Fruit fly (Drosophila melanogaster) whole organism, wandering third instar larva: Measurements from ENCODE around the gene CG44774.
A peak's percentile ranks its signal among the peaks of the same experiment; 100 is the strongest.

ENCODE experiments used
- Abd-B ChIP-seq: fragments of >200 bp; optimal IDR thresholded peaks from 2 replicates; lab custom pipeline; 2017; ENCODE audit warnings: missing biosample characterization, missing genetic modification characterization
- CG32264 ChIP-seq: fragments of 200-800 bp; sonication (Bioruptor generic); optimal IDR thresholded peaks from 2 replicates; lab custom pipeline; 2016; ENCODE audit warnings: missing biosample characterization, missing genetic modification characterization
- CG9705 ChIP-seq: fragments of 200-800 bp; sonication (Bioruptor generic); optimal IDR thresholded peaks from 2 replicates; lab custom pipeline; 2018; ENCODE audit warnings: missing biosample characterization, mild to moderate bottlenecking, missing genetic modification characterization
- CrebA ChIP-seq: fragments of 200-800 bp; sonication (Bioruptor generic); optimal IDR thresholded peaks from 2 replicates; lab custom pipeline; 2016; ENCODE audit warnings: missing biosample characterization, mild to moderate bottlenecking, missing genetic modification characterization, borderline replicate concordance
- Dfd ChIP-seq: fragments of >200 bp; optimal IDR thresholded peaks from 2 replicates; lab custom pipeline; 2017; ENCODE audit warnings: missing biosample characterization, missing genetic modification characterization
- Dif ChIP-seq: fragments of 200-275, 200-300 bp; sonication (Bioruptor generic); optimal IDR thresholded peaks from 2 replicates; lab custom pipeline; 2018; ENCODE audit warnings: missing biosample characterization, missing genetic modification characterization; ENCODE audit not compliant: partially characterized antibody
- GATAd ChIP-seq: sonication (Bioruptor generic); optimal IDR thresholded peaks from 2 replicates; lab custom pipeline; 2016; ENCODE audit warnings: missing biosample characterization, missing genetic modification characterization
- HLH106 ChIP-seq: fragments of 200-800 bp; optimal IDR thresholded peaks from 3 replicates; lab custom pipeline; 2019; ENCODE audit warnings: missing biosample characterization, mild to moderate bottlenecking, missing genetic modification characterization, moderate library complexity
- Hnf4 ChIP-seq: fragments of 200-800 bp; sonication (Bioruptor generic); optimal IDR thresholded peaks from 2 replicates; lab custom pipeline; 2016; ENCODE audit warnings: missing biosample characterization, mild to moderate bottlenecking, missing genetic modification characterization
- Hr78 ChIP-seq: fragments of >200 bp; optimal IDR thresholded peaks from 2 replicates; lab custom pipeline; 2017; ENCODE audit warnings: missing biosample characterization, missing genetic modification characterization
- Hr83 ChIP-seq: fragments of 200-300 bp; sonication (Bioruptor generic); optimal IDR thresholded peaks from 2 replicates; lab custom pipeline; 2016; ENCODE audit warnings: missing biosample characterization, mild to moderate bottlenecking, missing genetic modification characterization, moderate library complexity; ENCODE audit not compliant: poor library complexity, severe bottlenecking
- Jra ChIP-seq: sonication (Bioruptor generic); optimal IDR thresholded peaks from 2 replicates; lab custom pipeline; 2016; ENCODE audit warnings: missing biosample characterization, missing genetic modification characterization
- Mio ChIP-seq: sonication (Bioruptor generic); optimal IDR thresholded peaks from 2 replicates; lab custom pipeline; 2016; ENCODE audit warnings: missing biosample characterization, missing genetic modification characterization
- Myc ChIP-seq: fragments of >200 bp; optimal IDR thresholded peaks from 2 replicates; lab custom pipeline; 2017
- N ChIP-seq: fragments of >200 bp; optimal IDR thresholded peaks from 2 replicates; lab custom pipeline; 2018; ENCODE audit warnings: missing biosample characterization, missing external identifiers, missing genetic modification characterization
- OdsH ChIP-seq: fragments of 200-800 bp; sonication (Bioruptor generic); optimal IDR thresholded peaks from 2 replicates; lab custom pipeline; 2016; ENCODE audit warnings: missing biosample characterization, mild to moderate bottlenecking, missing genetic modification characterization
- Rel ChIP-seq, 2 experiments: fragments of 200-800 bp; sonication (Bioruptor generic) in 1 of 2; optimal IDR thresholded peaks; 2 replicates in 1 of 2; 3 replicates in 1 of 2; lab custom pipeline; 2016 to 2019; ENCODE audit warnings: mild to moderate bottlenecking in 2 of 2, missing biosample characterization in 2 of 2, missing genetic modification characterization in 2 of 2, moderate library complexity in 1 of 2
- Sp1 ChIP-seq: fragments of 200-800 bp; sonication (Bioruptor generic); optimal IDR thresholded peaks from 3 replicates; lab custom pipeline; 2019; ENCODE audit warnings: missing biosample characterization, mild to moderate bottlenecking, missing genetic modification characterization, moderate library complexity
- Vsx2 ChIP-seq: fragments of 200-300, 225-300 bp; sonication (Bioruptor generic); optimal IDR thresholded peaks from 2 replicates; lab custom pipeline; 2018; ENCODE audit warnings: missing biosample characterization, missing genetic modification characterization; ENCODE audit not compliant: partially characterized antibody
- br ChIP-seq: fragments of 200-800 bp; sonication (Bioruptor generic); optimal IDR thresholded peaks from 2 replicates; lab custom pipeline; 2016; ENCODE audit warnings: missing biosample characterization, missing genetic modification characterization
- brk ChIP-seq: fragments of 200-800 bp; sonication (Bioruptor generic); optimal IDR thresholded peaks from 2 replicates; lab custom pipeline; 2016; ENCODE audit warnings: missing biosample characterization, mild to moderate bottlenecking, missing genetic modification characterization
- dl ChIP-seq, 2 experiments: fragments of 175-275, 200-275 bp in 1 of 2; fragments of 200-275 bp in 1 of 2; sonication (Bioruptor generic); optimal IDR thresholded peaks; lab custom pipeline; 2018; ENCODE audit warnings: mild to moderate bottlenecking in 2 of 2, missing biosample characterization in 2 of 2, missing genetic modification characterization in 2 of 2, moderate library complexity in 2 of 2; ENCODE audit not compliant: partially characterized antibody in 2 of 2, insufficient read depth in 1 of 2
- dmrt93B ChIP-seq: fragments of 200-800 bp; sonication (Bioruptor generic); optimal IDR thresholded peaks from 2 replicates; lab custom pipeline; 2018; ENCODE audit warnings: missing biosample characterization, mild to moderate bottlenecking, missing genetic modification characterization
- dsf ChIP-seq: sonication (Bioruptor generic); optimal IDR thresholded peaks from 2 replicates; lab custom pipeline; 2016; ENCODE audit warnings: missing biosample characterization, missing genetic modification characterization, borderline replicate concordance
- ey ChIP-seq: fragments of 200-800 bp; sonication (Bioruptor generic); optimal IDR thresholded peaks from 2 replicates; lab custom pipeline; 2016; ENCODE audit warnings: missing biosample characterization, missing genetic modification characterization
- foxo ChIP-seq, 2 experiments: fragments of 200-800 bp; sonication (Bioruptor generic); optimal IDR thresholded peaks; 2 replicates in 1 of 2; 3 replicates in 1 of 2; lab custom pipeline; 2016 to 2017; ENCODE audit warnings: missing biosample characterization in 2 of 2, missing genetic modification characterization in 2 of 2
- fru ChIP-seq: fragments of 200-800 bp; sonication (Bioruptor generic); optimal IDR thresholded peaks from 3 replicates; lab custom pipeline; 2016; ENCODE audit warnings: missing biosample characterization, mild to moderate bottlenecking, missing genetic modification characterization
- h ChIP-seq: fragments of 200-800 bp; sonication (Bioruptor generic); optimal IDR thresholded peaks from 3 replicates; lab custom pipeline; 2016; ENCODE audit warnings: missing biosample characterization, mild to moderate bottlenecking, missing genetic modification characterization
- jim ChIP-seq: fragments of 175-275, 200-325 bp; sonication (Bioruptor generic); optimal IDR thresholded peaks from 2 replicates; lab custom pipeline; 2016; ENCODE audit warnings: missing biosample characterization, mild to moderate bottlenecking, missing genetic modification characterization
- lola ChIP-seq: fragments of >200 bp; optimal IDR thresholded peaks from 2 replicates; lab custom pipeline; 2017; ENCODE audit warnings: missing biosample characterization, missing genetic modification characterization
- pan ChIP-seq: fragments of >200 bp; optimal IDR thresholded peaks from 2 replicates; lab custom pipeline; 2017
- psq ChIP-seq: fragments of 200-800 bp; sonication (Bioruptor generic); optimal IDR thresholded peaks from 3 replicates; lab custom pipeline; 2017; ENCODE audit warnings: missing biosample characterization, mild to moderate bottlenecking, missing genetic modification characterization, moderate library complexity
- rgr ChIP-seq: fragments of 200-800 bp; sonication (Bioruptor generic); optimal IDR thresholded peaks from 3 replicates; lab custom pipeline; 2016; ENCODE audit warnings: missing biosample characterization, mild to moderate bottlenecking, missing genetic modification characterization
- sage ChIP-seq: fragments of 200-800 bp; sonication (Bioruptor generic); optimal IDR thresholded peaks from 2 replicates; lab custom pipeline; 2016; ENCODE audit warnings: missing biosample characterization, mild to moderate bottlenecking, missing genetic modification characterization
- sv ChIP-seq: fragments of 200-800 bp; sonication (Bioruptor generic); optimal IDR thresholded peaks from 3 replicates; lab custom pipeline; 2016; ENCODE audit warnings: missing biosample characterization, missing genetic modification characterization
- tai ChIP-seq: sonication (Bioruptor generic); optimal IDR thresholded peaks from 2 replicates; lab custom pipeline; 2016; ENCODE audit warnings: missing biosample characterization, missing genetic modification characterization
- usp ChIP-seq: fragments of >200 bp; optimal IDR thresholded peaks from 2 replicates; lab custom pipeline; 2017; ENCODE audit warnings: missing biosample characterization, missing genetic modification characterization
- woc ChIP-seq: sonication (Bioruptor generic); optimal IDR thresholded peaks from 2 replicates; lab custom pipeline; 2016; ENCODE audit warnings: missing biosample characterization, mild to moderate bottlenecking, missing genetic modification characterization

Gene CG44774

DNA sequence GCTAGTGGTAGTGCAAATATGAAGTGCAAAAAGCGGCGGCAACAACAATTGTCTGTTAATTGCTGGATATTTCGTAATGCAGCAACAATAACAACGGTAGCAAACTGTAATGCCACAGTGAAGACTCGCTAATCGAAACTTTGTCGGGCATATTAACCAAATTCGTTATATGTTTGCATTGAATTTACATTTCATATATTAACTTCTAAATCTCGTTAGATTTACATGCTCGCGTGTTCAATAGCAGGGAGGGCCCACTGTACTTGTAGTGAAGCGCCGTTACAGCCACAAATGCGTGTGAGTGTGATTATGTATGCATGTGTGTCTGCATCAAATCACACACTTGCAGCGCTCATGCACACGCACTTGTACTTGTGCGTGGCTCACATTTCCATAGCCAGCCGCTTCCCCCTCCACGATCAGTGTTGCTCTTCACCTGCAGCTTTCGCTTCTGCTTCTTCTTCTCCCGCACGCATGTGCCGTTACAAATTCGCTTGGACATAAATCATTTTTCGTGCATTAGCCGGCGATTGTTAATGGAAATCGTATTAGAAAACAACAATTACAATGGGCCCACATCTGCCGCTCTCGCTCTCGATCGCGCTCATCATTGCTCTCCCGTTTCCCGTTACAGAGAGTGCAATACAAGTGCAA lies 2.0 kb upstream of the CG44774 start (continued):
- TF ChIP-seq dl (GFP tag; optimal IDR thresholded peaks at IDR 0.05; lab: Kevin White, UChicago; ENCODE audit: insufficient read depth in 1 of 2, partially characterized antibody in 2 of 2): no peak
- peak; percentile 73 for TF ChIP-seq brk (GFP tag; lab: Kevin White, UChicago)
- TF ChIP-seq foxo (GFP tag; optimal IDR thresholded peaks at IDR 0.05; lab: Kevin White, UChicago): peak in 1 of 2 experiments; percentile 92
- no peak for TF ChIP-seq usp (GFP tag; lab: Kevin White, UChicago)
- peak; percentile 42 for TF ChIP-seq GATAd (GFP tag; lab: Kevin White, UChicago)
- TF ChIP-seq sage: peak; percentile 67
- TF ChIP-seq lola (GFP tag; lab: Kevin White, UChicago): no peak
- peak; percentile 86 for TF ChIP-seq CG9705 (GFP tag; lab: Kevin White, UChicago)
- peak; percentile 83 for TF ChIP-seq rgr (GFP tag; lab: Kevin White, UChicago)
- TF ChIP-seq OdsH: peak; percentile 83
- no peak for TF ChIP-seq CrebA (GFP tag; lab: Kevin White, UChicago)
- no peak for TF ChIP-seq pan
- peak; percentile 61 for TF ChIP-seq CG32264 (GFP tag; lab: Kevin White, UChicago)
- no peak for TF ChIP-seq Dfd (GFP tag; lab: Kevin White, UChicago)
- no peak for TF ChIP-seq Rel (GFP tag; optimal IDR thresholded peaks at IDR 0.05; lab: Kevin White, UChicago)
- TF ChIP-seq Rel (tag; optimal IDR thresholded peaks at IDR 0.05; lab: Kevin White, UChicago): peak; percentile 50
- TF ChIP-seq h: peak; percentile 88

DNA sequence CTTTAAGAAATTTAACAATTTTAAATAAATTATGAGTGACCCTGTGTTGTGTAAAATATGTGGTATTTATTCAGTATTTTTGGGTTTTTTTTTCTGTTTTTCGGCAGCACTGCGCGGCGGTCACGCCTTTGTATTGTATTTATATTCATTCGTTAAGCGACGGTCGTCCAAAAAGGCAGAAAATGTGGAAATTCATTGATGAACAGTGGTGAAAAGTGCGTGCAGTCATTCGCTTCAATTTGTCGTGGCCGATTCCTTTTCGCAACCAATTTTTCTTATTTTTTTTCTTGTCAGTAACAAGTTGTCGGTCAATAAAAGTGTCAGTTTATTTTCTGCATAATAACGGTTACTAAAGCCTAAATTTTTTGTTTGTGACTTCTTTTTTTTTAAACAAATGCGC lies 1.1 kb upstream of the CG44774 start, which contains the start of gene Ptp4E:
Gene Ptp4E, plus strand, starts transcription at position 143 of the 400 bp plus-strand sequence.
- TF ChIP-seq dsf (GFP tag; lab: Kevin White, UChicago) (no peak), CG9705 (GFP tag; lab: Kevin White, UChicago) (no peak), woc (GFP tag; lab: Kevin White, UChicago) (peak; percentile 25), HLH106 (tag; lab: Kevin White, UChicago) (no peak), Rel (GFP tag; optimal IDR thresholded peaks at IDR 0.05; lab: Kevin White, UChicago) (no peak), Rel (tag; optimal IDR thresholded peaks at IDR 0.05; lab: Kevin White, UChicago) (no peak), br (GFP tag; lab: Kevin White, UChicago) (no peak), Dfd (GFP tag; lab: Kevin White, UChicago) (no peak), rgr (GFP tag; lab: Kevin White, UChicago) (no peak), Abd-B (no peak), sv (GFP tag; lab: Kevin White, UChicago) (no peak), dmrt93B (GFP tag; lab: Kevin White, UChicago) (no peak), Jra (no peak), psq (GFP tag; lab: Kevin White, UChicago) (no peak), Dif (peak; percentile 10), Sp1 (GFP tag; lab: Kevin White, UChicago) (no peak), tai (GFP tag; lab: Kevin White, UChicago) (peak; percentile 38), Mio (GFP tag; lab: Kevin White, UChicago) (no peak), OdsH (no peak), CG32264 (GFP tag; lab: Kevin White, UChicago) (no peak), Myc (lab: Kevin White, UChicago) (no peak), CrebA (GFP tag; lab: Kevin White, UChicago) (no peak), jim (GFP tag; lab: Kevin White, UChicago) (no peak), pan (no peak), Vsx2 (GFP tag; lab: Kevin White, UChicago) (no peak), Hr83 (GFP tag; lab: Kevin White, UChicago) (no peak), sage (peak; percentile 27), ey (no peak), Hr78 (GFP tag; lab: Kevin White, UChicago) (no peak), Hnf4 (GFP tag; lab: Kevin White, UChicago) (peak; percentile 16), dl (GFP tag; optimal IDR thresholded peaks at IDR 0.05; lab: Kevin White, UChicago; ENCODE audit: insufficient read depth in 1 of 2, partially characterized antibody in 2 of 2) (no peak), lola (GFP tag; lab: Kevin White, UChicago) (no peak), h (no peak), usp (GFP tag; lab: Kevin White, UChicago) (no peak), GATAd (GFP tag; lab: Kevin White, UChicago) (no peak), N (GFP tag; lab: Kevin White, UChicago) (no peak), brk (GFP tag; lab: Kevin White, UChicago) (no peak), foxo (GFP tag; optimal IDR thresholded peaks at IDR 0.05; lab: Kevin White, UChicago) (peak in 1 of 2 experiments; percentile 15), fru (GFP tag; lab: Kevin White, UChicago) (no peak)
